Worm (Caenorhabditis elegans) whole organism, L4/young adult: ENCODE measurements around the gene F21G4.3.

ENCODE experiments used
- W03F9.2 ChIP-seq: fragments of 150-350 bp; optimal IDR thresholded peaks from 2 replicates; lab custom pipeline; 2014; ENCODE audit warnings: missing biosample characterization, missing genetic modification characterization
- dao-5 ChIP-seq: sonication (generic microtip); optimal IDR thresholded peaks from 2 replicates; lab custom pipeline; 2016; ENCODE audit warnings: missing genotype, missing genetic modification characterization, moderate library complexity, missing compliant biosample characterization
- him-1 ChIP-seq: sonication (generic microtip); optimal IDR thresholded peaks from 2 replicates; lab custom pipeline; 2016; ENCODE audit warnings: missing genotype, missing genetic modification reagents, missing genetic modification characterization, missing compliant biosample characterization

Gene F21G4.3

ce11 chrX:9932226-9932773 is 37.4 kb downstream of the F21G4.3 start, which contains the start of gene tsp-21:
TSS of gene tsp-21 (plus strand) at chrX:9932371.
- TF ChIP-seq dao-5 (no peak), him-1 (tag; lab: Kevin White, UChicago) (no peak), W03F9.2 (tag; lab: Kevin White, UChicago) (peak; percentile 66)

DNA sequence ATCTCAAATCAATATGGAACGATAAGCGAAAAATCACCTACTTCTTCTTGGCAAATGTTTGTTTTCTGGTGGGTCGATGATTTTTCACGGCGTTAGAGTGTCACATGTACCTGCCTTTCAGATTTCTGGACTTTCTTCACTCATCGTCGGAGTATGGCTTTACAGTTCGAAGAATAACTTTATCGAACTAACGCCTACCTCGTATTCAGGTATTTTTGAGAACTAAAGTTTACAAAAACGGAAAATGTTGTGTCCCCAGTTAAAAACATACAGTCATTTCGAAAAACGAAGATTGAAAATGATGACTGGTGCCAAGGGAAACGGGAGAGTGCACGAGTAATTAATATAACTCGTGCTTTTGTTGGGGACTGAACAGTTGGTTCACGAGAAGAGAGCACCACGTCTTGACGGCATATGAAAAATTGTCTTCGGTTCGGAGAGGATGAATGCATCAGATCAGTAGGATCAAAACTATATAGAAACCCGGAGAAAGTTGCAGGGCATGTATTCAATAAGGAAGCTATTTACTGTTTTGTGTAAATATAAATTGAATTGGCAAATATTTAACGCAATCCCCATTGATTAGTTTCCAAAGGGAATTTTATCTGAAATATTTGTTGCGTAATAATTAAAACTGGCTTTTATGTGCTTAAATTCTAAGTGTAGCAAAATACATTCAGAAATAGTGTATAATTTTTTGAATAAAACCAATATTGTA is 38.5 kb downstream of the F21G4.3 start:
- no peak for TF ChIP-seq him-1 (tag; lab: Kevin White, UChicago)
- no peak for TF ChIP-seq dao-5
- no peak for TF ChIP-seq W03F9.2 (tag; lab: Kevin White, UChicago)

DNA sequence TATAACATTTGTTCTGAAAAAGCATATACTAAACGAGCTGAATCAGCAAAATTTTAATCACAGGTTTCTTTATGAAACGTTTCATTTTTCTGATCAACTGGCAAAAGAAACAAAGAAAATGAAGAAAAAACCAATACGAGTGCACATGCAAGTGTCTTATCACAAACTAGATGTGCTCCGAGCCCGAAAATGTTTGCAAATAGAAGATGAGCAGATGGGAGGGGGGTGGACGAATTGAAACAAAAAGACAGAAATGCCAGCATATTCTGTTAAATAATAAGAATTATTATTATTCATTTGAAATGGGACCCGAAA is 39.0 kb downstream of the F21G4.3 start:
- TF ChIP-seq W03F9.2 (tag; lab: Kevin White, UChicago): no peak
- no peak for TF ChIP-seq dao-5
- TF ChIP-seq him-1 (tag; lab: Kevin White, UChicago): no peak

DNA sequence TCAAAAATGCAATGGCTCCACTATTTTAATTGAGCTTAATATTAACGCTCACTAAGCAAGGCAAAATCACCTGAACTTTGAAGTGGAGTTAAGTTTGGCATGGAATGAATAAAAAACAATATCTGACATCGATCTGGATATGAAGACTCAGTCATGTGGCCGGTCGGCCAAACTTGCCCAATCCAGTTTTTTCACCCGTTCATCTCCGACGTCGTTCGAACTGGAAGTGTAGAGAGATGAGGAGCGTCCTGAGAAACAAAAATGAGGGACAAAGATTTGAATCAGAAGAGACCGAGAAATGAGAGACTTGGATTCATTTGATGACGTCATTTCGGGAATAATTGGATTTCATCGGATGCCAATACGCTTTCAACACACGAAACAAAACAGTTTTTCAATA is 43.1 kb downstream of the F21G4.3 start:
- TF ChIP-seq dao-5 (no peak), him-1 (tag; lab: Kevin White, UChicago) (no peak), W03F9.2 (tag; lab: Kevin White, UChicago) (no peak)

ce11 chrX:9938537-9938936 is 43.6 kb downstream of the F21G4.3 start, which contains the start of the genes C17G1.5 and C17G1.14:
TSS of gene C17G1.5 (plus strand) at chrX:9938802.
TSS of gene C17G1.14 (plus strand) at chrX:9938813.
- no peak for TF ChIP-seq dao-5
- TF ChIP-seq him-1 (tag; lab: Kevin White, UChicago): no peak
- no peak for TF ChIP-seq W03F9.2 (tag; lab: Kevin White, UChicago)

DNA sequence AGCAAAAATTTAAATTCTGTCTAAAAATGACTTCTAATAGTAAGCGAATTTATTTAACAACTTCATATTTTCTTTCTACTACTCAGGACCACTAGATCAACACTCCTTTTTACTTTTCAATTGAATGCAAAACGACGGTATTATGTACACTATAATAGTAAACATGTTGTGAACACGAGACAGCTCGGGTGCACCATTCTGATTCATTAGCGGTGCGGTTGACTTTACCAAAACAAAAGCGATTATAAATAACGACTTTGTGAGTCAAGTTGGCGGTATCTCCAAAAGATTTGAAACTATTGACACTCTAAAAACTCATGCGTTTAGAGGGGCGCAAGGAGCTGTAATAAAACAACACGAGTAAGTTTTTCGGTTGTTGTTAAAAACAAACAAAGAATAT is 45.6 kb downstream of the F21G4.3 start:
- TF ChIP-seq him-1 (tag; lab: Kevin White, UChicago) (no peak), W03F9.2 (tag; lab: Kevin White, UChicago) (no peak), dao-5 (no peak)

DNA sequence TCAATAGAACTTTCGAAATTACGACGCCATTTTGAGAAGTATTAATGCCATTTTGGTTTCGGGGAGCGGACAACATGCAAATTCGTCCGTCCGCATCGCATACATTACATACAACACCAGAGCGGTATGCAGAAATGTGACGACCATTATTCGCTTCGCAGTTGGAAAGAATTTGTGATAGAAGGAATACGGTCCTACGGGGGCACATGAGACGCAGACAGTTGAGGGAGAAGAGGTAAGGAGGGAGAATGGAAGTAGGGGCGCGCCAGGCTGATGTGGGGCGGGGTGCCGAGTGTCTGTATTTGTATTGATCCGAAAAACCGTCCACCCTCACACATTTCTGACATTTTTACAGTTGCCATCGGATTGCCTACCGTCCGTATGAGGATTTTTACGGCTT is 46.4 kb downstream of the F21G4.3 start:
- TF ChIP-seq dao-5: no peak
